Worm (Caenorhabditis elegans): ENCODE data around the gene T28D6.4.

The T28D6.4 gene

ce11 chrIII:11371236-11371635 lies 11.0 kb downstream of the T28D6.4 start (continued):
- peak; percentile 8 to 79 for TF ChIP-seq rec-8 (tag; optimal IDR thresholded peaks at IDR 0.05)
- TF ChIP-seq unc-130 (GFP tag; optimal IDR thresholded peaks at IDR 0.05), result peak; percentile 21
- no peak for TF ChIP-seq pha-4 (tag; optimal IDR thresholded peaks at IDR 0.05)
- TF ChIP-seq ztf-18 (tag; optimal IDR thresholded peaks at IDR 0.05), result peak; percentile 64
- TF ChIP-seq aptf-2 (GFP tag; conservative IDR thresholded peaks at IDR 0.05), result no peak
- no peak for TF ChIP-seq xnd-1 (tag; optimal IDR thresholded peaks at IDR 0.05)
- TF ChIP-seq lin-40 (tag; optimal IDR thresholded peaks at IDR 0.05), result peak; percentile 58
- TF ChIP-seq Y79H2A.3 (GFP tag; conservative IDR thresholded peaks at IDR 0.05), result no peak
- no peak for TF ChIP-seq B0019.2 (GFP tag; conservative IDR thresholded peaks at IDR 0.05)
- peak; percentile 21 for TF ChIP-seq gei-17 (GFP tag; optimal IDR thresholded peaks at IDR 0.05)
- peak; percentile 87 for TF ChIP-seq B0261.1 (tag; optimal IDR thresholded peaks at IDR 0.05)
- peak; percentile 50 for TF ChIP-seq F10E7.11 (tag; optimal IDR thresholded peaks at IDR 0.05)
- TF ChIP-seq nhr-90 (tag; optimal IDR thresholded peaks at IDR 0.05), result peak; percentile 83
- no peak for TF ChIP-seq ets-4 (GFP tag; optimal IDR thresholded peaks at IDR 0.05)
- no peak for TF ChIP-seq nhr-179 (tag; optimal IDR thresholded peaks at IDR 0.05)
- peak; percentile 4 for TF ChIP-seq ztf-3 (GFP tag; optimal IDR thresholded peaks at IDR 0.05)
- no peak for TF ChIP-seq hmg-20 (GFP tag; IDR thresholded peaks at IDR 0.05)
- no peak for TF ChIP-seq F37B4.10 (GFP tag; IDR thresholded peaks at IDR 0.05)
- peak; percentile 34 for TF ChIP-seq attf-5 (GFP tag; optimal IDR thresholded peaks at IDR 0.05)
- peak; percentile 22 for TF ChIP-seq snpc-4 (GFP tag; optimal IDR thresholded peaks at IDR 0.05)
- peak; percentile 23 to 80 (median 66) for TF ChIP-seq snpc-4 (tag; optimal IDR thresholded peaks at IDR 0.05)
- peak; percentile 41; the same call in 1 of the 2 replicates for TF ChIP-seq cebp-1 (GFP tag; IDR thresholded peaks at IDR 0.05)
- TF ChIP-seq cebp-1 (tag; optimal IDR thresholded peaks at IDR 0.05), result no peak
- TF ChIP-seq rpc-1 (optimal IDR thresholded peaks at IDR 0.05), result peak; percentile 78
- peak; percentile 86 for TF ChIP-seq rpc-1 (tag; optimal IDR thresholded peaks at IDR 0.05)
- no peak for TF ChIP-seq unc-62 (GFP tag; optimal IDR thresholded peaks at IDR 0.05)
- TF ChIP-seq mel-28 (tag; optimal IDR thresholded peaks at IDR 0.05; ENCODE audit: borderline replicate concordance), result no peak
- no peak for TF ChIP-seq ztf-28 (GFP tag; IDR thresholded peaks at IDR 0.05)
- peak; percentile 76 for TF ChIP-seq athp-1 (tag; optimal IDR thresholded peaks at IDR 0.05)
- peak; percentile 72; the same call in 1 of the 2 replicates for TF ChIP-seq Y56A3A.18 (GFP tag; IDR thresholded peaks at IDR 0.05)
- TF ChIP-seq F55B11.4 (tag; optimal IDR thresholded peaks at IDR 0.05; ENCODE audit: borderline replicate concordance, insufficient read depth), result no peak
- TF ChIP-seq tlf-1 (GFP tag; optimal IDR thresholded peaks at IDR 0.05), result peak; percentile 23
- peak; percentile 27 for TF ChIP-seq F57C9.4 (tag; optimal IDR thresholded peaks at IDR 0.05)
- no peak for TF ChIP-seq nfya-1 (tag; optimal IDR thresholded peaks at IDR 0.05; ENCODE audit: borderline replicate concordance, insufficient read depth)
- peak; percentile 53 for TF ChIP-seq hrde-1 (tag; optimal IDR thresholded peaks at IDR 0.05; ENCODE audit: borderline replicate concordance)
- no peak for TF ChIP-seq hlh-26 (GFP tag; conservative IDR thresholded peaks at IDR 0.05)
- TF ChIP-seq ceh-27 (GFP tag; optimal IDR thresholded peaks at IDR 0.05), result peak; percentile 75
- TF ChIP-seq die-1 (tag; optimal IDR thresholded peaks at IDR 0.05), result peak; percentile 74
- TF ChIP-seq F23B12.7 (tag; optimal IDR thresholded peaks at IDR 0.05; ENCODE audit: insufficient read depth), result peak; percentile 82
- TF ChIP-seq akir-1 (GFP tag; optimal IDR thresholded peaks at IDR 0.05), result peak; percentile 46
- no peak for TF ChIP-seq F49E8.2 (tag; optimal IDR thresholded peaks at IDR 0.05; ENCODE audit: insufficient read depth)
- peak; percentile 58 for TF ChIP-seq zfh-2 (GFP tag; conservative IDR thresholded peaks at IDR 0.05)
- no peak for TF ChIP-seq hsf-1 (GFP tag; IDR thresholded peaks at IDR 0.05)
- TF ChIP-seq nhr-27 (tag; optimal IDR thresholded peaks at IDR 0.05), result no peak
- peak; percentile 43 for TF ChIP-seq F33H1.4 (GFP tag; IDR thresholded peaks at IDR 0.05)
- TF ChIP-seq snpc-1.3 (tag; optimal IDR thresholded peaks at IDR 0.05; ENCODE audit: insufficient read depth), result peak; percentile 55
- peak; percentile 38 for TF ChIP-seq fkh-3 (tag; optimal IDR thresholded peaks at IDR 0.05)
- no peak for TF ChIP-seq atf-7 (tag; optimal IDR thresholded peaks at IDR 0.05)
